Worm (Caenorhabditis elegans): ENCODE results near the gene usp-33.

usp-33 gene

ce11 chrX:15607498-15608019, 16.4 kb downstream of the usp-33 start, which contains the start of gene nipi-3:
nipi-3 (plus strand) TSS chrX:15607969.
- TF ChIP-seq C34F6.9 (tag; optimal IDR thresholded peaks at IDR 0.05) (peak; percentile 96), Y55F3AM.14 (GFP tag; optimal IDR thresholded peaks at IDR 0.05) (peak; percentile 74), ZK546.5 (tag; optimal IDR thresholded peaks at IDR 0.05) (peak; percentile 19), nhr-237 (tag; optimal IDR thresholded peaks at IDR 0.05) (no peak), ceh-16 (tag; optimal IDR thresholded peaks at IDR 0.05) (peak; percentile 42), aly-2 (tag; optimal IDR thresholded peaks at IDR 0.05) (no peak), alr-1 (tag; optimal IDR thresholded peaks at IDR 0.05) (peak; percentile 10), lsy-2 (tag; optimal IDR thresholded peaks at IDR 0.05) (peak; percentile 77 to 85), fos-1 (tag; optimal IDR thresholded peaks at IDR 0.05) (peak; percentile 96), ztf-11 (tag; optimal IDR thresholded peaks at IDR 0.05) (no peak), lin-13 (GFP tag; optimal IDR thresholded peaks at IDR 0.05) (peak; percentile 87), ztf-4 (tag; optimal IDR thresholded peaks at IDR 0.05) (peak; percentile 85), sem-4 (tag; optimal IDR thresholded peaks at IDR 0.05) (peak; percentile 87), ceh-82 (tag; optimal IDR thresholded peaks at IDR 0.05) (peak; percentile 51), unc-62 (GFP tag; optimal IDR thresholded peaks at IDR 0.05) (peak; percentile 76), nhr-21 (tag; optimal IDR thresholded peaks at IDR 0.05) (peak; percentile 92), nhr-12 (tag; optimal IDR thresholded peaks at IDR 0.05) (peak; percentile 21), sma-9 (GFP tag; optimal IDR thresholded peaks at IDR 0.05) (peak; percentile 97), sma-9 (tag; optimal IDR thresholded peaks at IDR 0.05) (no peak), F13H6.1 (tag; optimal IDR thresholded peaks at IDR 0.05) (peak; percentile 94), lin-39 (tag; optimal IDR thresholded peaks at IDR 0.05) (no peak), peb-1 (tag; optimal IDR thresholded peaks at IDR 0.05) (no peak), skn-1 (tag; optimal IDR thresholded peaks at IDR 0.05) (peak; percentile 87), mdl-1 (tag; optimal IDR thresholded peaks at IDR 0.05) (peak; percentile 97 to 99), nhr-10 (tag; optimal IDR thresholded peaks at IDR 0.05) (peak; percentile 70), crh-2 (tag; optimal IDR thresholded peaks at IDR 0.05) (peak; percentile 98), nhr-25 (tag; optimal IDR thresholded peaks at IDR 0.05) (peak; percentile 96), egl-27 (tag; optimal IDR thresholded peaks at IDR 0.05) (peak; percentile 83), unc-55 (GFP tag; optimal IDR thresholded peaks at IDR 0.05) (peak; percentile 97), unc-39 (tag; optimal IDR thresholded peaks at IDR 0.05) (no peak), mab-5 (tag; optimal IDR thresholded peaks at IDR 0.05) (peak; percentile 45), nhr-11 (tag; optimal IDR thresholded peaks at IDR 0.05) (peak; percentile 68), nhr-129 (tag; optimal IDR thresholded peaks at IDR 0.05) (peak; percentile 97), R02D3.7 (tag; optimal IDR thresholded peaks at IDR 0.05) (no peak), ztf-1 (GFP tag; conservative IDR thresholded peaks at IDR 0.05) (no peak), nhr-23 (tag; optimal IDR thresholded peaks at IDR 0.05) (no peak), nhr-77 (tag; optimal IDR thresholded peaks at IDR 0.05) (no peak), sma-3 (GFP tag; optimal IDR thresholded peaks at IDR 0.05) (peak; percentile 95), elt-3 (tag; optimal IDR thresholded peaks at IDR 0.05) (no peak), snpc-4 (tag; optimal IDR thresholded peaks at IDR 0.05) (peak; percentile 66), mbf-1 (tag; optimal IDR thresholded peaks at IDR 0.05) (no peak), gmeb-1 (tag; optimal IDR thresholded peaks at IDR 0.05) (peak; percentile 77), nhr-6 (tag; optimal IDR thresholded peaks at IDR 0.05) (peak; percentile 91), lin-11 (tag; optimal IDR thresholded peaks at IDR 0.05) (peak; percentile 88), blmp-1 (tag; optimal IDR thresholded peaks at IDR 0.05; ENCODE audit: insufficient read depth) (peak; percentile 41), ama-1 (optimal IDR thresholded peaks at IDR 0.05) (peak; percentile 36), dmd-4 (tag; optimal IDR thresholded peaks at IDR 0.05) (no peak), zag-1 (tag; optimal IDR thresholded peaks at IDR 0.05) (peak; percentile 81), elt-1 (tag; optimal IDR thresholded peaks at IDR 0.05) (no peak)
